Fruit fly (Drosophila melanogaster): ENCODE data around the gene CG43732.

The CG43732 gene

dm6 chr3R:18995556-18996272 lies 45.7 kb downstream of the CG43732 start (continued):
- TF ChIP-seq CG3065 (GFP tag; optimal IDR thresholded peaks at IDR 0.05) (peak; percentile 22), CG13624 (GFP tag; optimal IDR thresholded peaks at IDR 0.05) (no peak), Xbp1 (GFP tag; optimal IDR thresholded peaks at IDR 0.05) (peak; percentile 82), dmrt99B (tag; optimal IDR thresholded peaks at IDR 0.05) (peak; percentile 91), MESR4 (GFP tag; optimal IDR thresholded peaks at IDR 0.05) (no peak), Lpt (GFP tag; optimal IDR thresholded peaks at IDR 0.05) (no peak), sd (tag; optimal IDR thresholded peaks at IDR 0.05) (no peak), CG18619 (GFP tag; optimal IDR thresholded peaks at IDR 0.05) (peak; percentile 58), Sin3A (optimal IDR thresholded peaks at IDR 0.05) (no peak), Lhr (GFP tag; optimal IDR thresholded peaks at IDR 0.05) (peak; percentile 68), Hr78 (GFP tag; optimal IDR thresholded peaks at IDR 0.05) (peak in 1 of 2 experiments; percentile 60), MBD-R2 (GFP tag; IDR thresholded peaks at IDR 0.05) (peak; percentile 29; the same call in 1 of the 2 replicates), CG31388 (GFP tag; optimal IDR thresholded peaks at IDR 0.05) (peak; percentile 56), dpn (GFP tag; optimal IDR thresholded peaks at IDR 0.05) (peak; percentile 68 to 76), odd (GFP tag; optimal IDR thresholded peaks at IDR 0.05) (peak; percentile 70), CG8290 (GFP tag; optimal IDR thresholded peaks at IDR 0.05) (peak; percentile 7), CG8290 (tag; optimal IDR thresholded peaks at IDR 0.05) (no peak), Fer3 (tag; optimal IDR thresholded peaks at IDR 0.05) (peak; percentile 61), Oli (tag; optimal IDR thresholded peaks at IDR 0.05) (peak; percentile 87), kni (GFP tag; optimal IDR thresholded peaks at IDR 0.05) (no peak), Ets65A (GFP tag) (peak; percentile 95), br (optimal IDR thresholded peaks at IDR 0.05) (no peak), ems (GFP tag; optimal IDR thresholded peaks at IDR 0.05) (peak; percentile 50), HLH3B (GFP tag; IDR thresholded peaks at IDR 0.05) (peak; percentile 78), CG12236 (GFP tag; optimal IDR thresholded peaks at IDR 0.05) (peak; percentile 44), Ravus (GFP tag; IDR thresholded peaks at IDR 0.05) (peak; percentile 49), disco-r (GFP tag; optimal IDR thresholded peaks at IDR 0.05) (no peak), CG4730 (GFP tag; IDR thresholded peaks at IDR 0.05) (peak; percentile 62; the same call in 1 of the 2 replicates), CG16815 (GFP tag; optimal IDR thresholded peaks at IDR 0.05) (peak; percentile 53), HHEX (GFP tag; optimal IDR thresholded peaks at IDR 0.05) (peak; percentile 70), trem (tag; optimal IDR thresholded peaks at IDR 0.05) (peak; percentile 61), CG7928 (GFP tag; optimal IDR thresholded peaks at IDR 0.05) (no peak), CG4820 (GFP tag; optimal IDR thresholded peaks at IDR 0.05) (peak; percentile 85), CG7745 (tag; optimal IDR thresholded peaks at IDR 0.05) (no peak), pfk (GFP tag; optimal IDR thresholded peaks at IDR 0.05) (no peak), CG3163 (GFP tag; optimal IDR thresholded peaks at IDR 0.05) (no peak), chm (GFP tag; IDR thresholded peaks at IDR 0.05) (no peak), CG5180 (GFP tag; optimal IDR thresholded peaks at IDR 0.05) (peak; percentile 70), CG9932 (GFP tag; IDR thresholded peaks at IDR 0.05) (no peak), Asciz (GFP tag; optimal IDR thresholded peaks at IDR 0.05) (peak; percentile 89), CG2202 (tag; optimal IDR thresholded peaks at IDR 0.05) (peak; percentile 57), sob (GFP tag; IDR thresholded peaks at IDR 0.05) (peak; percentile 67), CG11504 (tag; optimal IDR thresholded peaks at IDR 0.05) (peak; percentile 89), CG11398 (GFP tag; optimal IDR thresholded peaks at IDR 0.05) (peak; percentile 39), gem (tag; optimal IDR thresholded peaks at IDR 0.05) (peak; percentile 89), Poxn (GFP tag; IDR thresholded peaks at IDR 0.05) (no peak), Hey (tag; optimal IDR thresholded peaks at IDR 0.05) (no peak), lbe (GFP tag; optimal IDR thresholded peaks at IDR 0.05) (peak; percentile 72), CG12659 (GFP tag; optimal IDR thresholded peaks at IDR 0.05) (peak; percentile 45), toy (GFP tag; IDR thresholded peaks at IDR 0.05) (no peak), CG13296 (GFP tag; optimal IDR thresholded peaks at IDR 0.05) (no peak)
